Fruit fly (Drosophila melanogaster): ENCODE data around the gene CenB1A.

Gene CenB1A

dm6 chr3R:23148433-23148832 is 30.2 kb downstream of the CenB1A start:
- no peak for TF ChIP-seq noc (tag; optimal IDR thresholded peaks at IDR 0.05)

- no peak for TF ChIP-seq noc (tag; optimal IDR thresholded peaks at IDR 0.05)
Measured at dm6 chr3R:23149021-23149571, 30.9 kb downstream of the CenB1A start.

- TF ChIP-seq noc (tag; optimal IDR thresholded peaks at IDR 0.05): no peak
Measured at dm6 chr3R:23156347-23156864, 38.2 kb downstream of the CenB1A start.

DNA sequence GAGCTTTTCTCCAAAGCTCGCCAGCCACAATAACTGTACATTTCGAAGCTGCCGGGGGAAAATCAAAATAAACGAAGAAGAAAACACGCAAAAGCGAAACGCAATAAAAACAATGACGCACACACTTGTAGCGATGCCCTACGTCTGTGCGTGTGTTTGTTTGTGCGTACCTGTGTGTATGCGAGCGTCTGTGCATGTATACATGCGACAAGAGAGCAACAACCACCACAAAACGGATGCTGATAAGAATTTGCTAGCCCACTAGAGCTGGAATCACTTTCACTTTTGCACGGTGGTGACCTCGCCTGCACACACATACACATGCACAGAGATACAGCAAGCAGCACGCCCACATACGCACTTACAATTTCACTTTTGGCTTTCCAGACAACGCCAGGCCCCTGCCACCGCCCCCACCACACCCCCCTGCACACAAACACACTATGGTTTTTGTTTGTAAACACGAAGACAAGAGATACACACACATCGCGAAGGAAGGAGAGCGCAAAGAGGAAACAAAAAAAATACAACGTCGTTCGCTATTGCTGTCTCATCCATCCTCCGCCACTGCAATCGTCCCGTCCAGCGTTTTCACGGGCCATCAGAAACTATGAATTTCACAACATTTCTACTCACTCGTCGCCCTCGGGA is 38.8 kb downstream of the CenB1A start:
- peak; percentile 48 for TF ChIP-seq noc (tag; optimal IDR thresholded peaks at IDR 0.05)

dm6 chr3R:23157664-23158151 is 39.5 kb downstream of the CenB1A start, which contains the start of gene unk:
TSS of gene unk (minus strand) at chr3R:23157862.
- TF ChIP-seq noc (tag; optimal IDR thresholded peaks at IDR 0.05): no peak

DNA sequence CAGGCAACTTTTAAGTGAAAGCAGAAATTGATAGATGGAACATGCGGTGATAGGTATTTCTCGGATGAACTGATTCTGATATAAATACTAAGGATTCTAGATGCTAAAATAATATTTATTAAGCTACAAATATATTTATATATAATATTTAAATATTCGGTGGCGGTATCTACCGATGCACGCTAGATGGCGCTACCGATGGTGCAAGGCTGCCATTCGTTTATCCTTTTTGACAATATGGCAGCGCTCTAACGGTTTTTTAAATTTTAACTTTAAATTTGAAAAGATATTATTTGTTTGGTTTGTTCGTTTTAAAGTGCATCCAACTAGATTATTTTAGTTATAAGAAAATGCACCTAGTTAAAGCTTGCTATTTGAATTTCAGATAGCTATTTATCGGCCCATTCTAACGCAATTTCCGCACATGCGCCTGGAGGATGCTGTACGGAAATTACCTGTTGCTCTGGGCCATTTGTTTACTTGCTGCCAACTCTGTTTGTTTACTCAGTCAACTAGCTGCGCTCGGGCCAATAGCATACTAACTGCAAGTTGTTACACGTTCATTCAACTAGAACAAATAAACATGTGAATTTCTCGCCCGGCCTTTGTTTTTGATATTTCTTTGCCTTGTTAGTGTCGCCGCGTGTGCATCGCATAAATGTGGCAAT is 41.2 kb downstream of the CenB1A start, which contains the start of gene VhaAC39-2:
VhaAC39-2 (minus strand) TSS at position 28 of the 668 bp plus-strand sequence.
- TF ChIP-seq noc (tag; optimal IDR thresholded peaks at IDR 0.05): no peak

DNA sequence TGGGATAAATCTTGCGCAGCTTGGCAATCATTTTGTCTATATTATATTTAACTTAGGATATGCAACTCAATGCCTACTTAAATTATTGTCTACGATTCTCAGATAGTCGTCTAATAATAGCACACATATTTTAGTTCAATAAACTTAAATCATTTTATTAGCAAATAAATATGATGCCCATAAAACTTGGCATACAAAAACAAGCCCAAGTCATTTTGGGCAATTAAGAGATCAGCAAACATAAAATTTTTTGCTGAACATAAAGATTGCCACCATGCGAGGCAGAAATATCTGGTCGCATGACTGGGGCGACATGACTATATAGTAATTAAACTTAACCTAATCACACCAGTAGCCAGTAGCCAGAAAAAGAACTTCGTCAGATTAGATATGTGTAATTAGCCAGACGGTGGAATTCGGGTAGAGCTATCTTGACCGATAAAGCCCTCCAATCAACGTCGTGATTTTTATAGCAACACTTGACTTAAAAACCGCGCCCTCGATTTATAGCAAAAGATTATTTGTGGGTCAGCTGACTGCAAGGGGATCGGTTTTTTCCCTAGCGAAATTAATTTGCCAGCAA is 43.2 kb downstream of the CenB1A start, which contains the start of gene CG13829:
CG13829 (minus strand) TSS at position 51 of the 583 bp plus-strand sequence.
- peak; percentile 74 for TF ChIP-seq noc (tag; optimal IDR thresholded peaks at IDR 0.05)

dm6 chr3R:23164134-23164533 is 45.9 kb downstream of the CenB1A start:
- TF ChIP-seq noc (tag; optimal IDR thresholded peaks at IDR 0.05): peak; percentile 73

DNA sequence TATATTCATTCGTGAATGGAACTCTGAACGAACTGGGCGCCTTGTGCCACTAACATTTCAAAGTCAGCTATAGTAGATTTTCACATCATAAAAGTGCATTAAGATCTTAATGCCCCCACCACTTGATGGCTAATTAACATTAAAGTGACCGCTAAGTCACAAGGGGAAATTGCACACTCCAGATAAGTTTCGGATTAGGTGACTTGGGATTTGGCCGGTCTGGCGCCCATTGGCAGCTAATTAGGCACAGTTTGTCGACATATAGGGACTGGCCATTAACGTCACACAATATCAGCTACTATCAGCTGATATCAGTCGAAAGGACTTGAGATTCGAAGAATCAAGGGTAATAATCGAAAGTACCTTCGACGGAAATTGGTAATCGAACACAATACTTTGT is 46.4 kb downstream of the CenB1A start:
- no peak for TF ChIP-seq noc (tag; optimal IDR thresholded peaks at IDR 0.05)

DNA sequence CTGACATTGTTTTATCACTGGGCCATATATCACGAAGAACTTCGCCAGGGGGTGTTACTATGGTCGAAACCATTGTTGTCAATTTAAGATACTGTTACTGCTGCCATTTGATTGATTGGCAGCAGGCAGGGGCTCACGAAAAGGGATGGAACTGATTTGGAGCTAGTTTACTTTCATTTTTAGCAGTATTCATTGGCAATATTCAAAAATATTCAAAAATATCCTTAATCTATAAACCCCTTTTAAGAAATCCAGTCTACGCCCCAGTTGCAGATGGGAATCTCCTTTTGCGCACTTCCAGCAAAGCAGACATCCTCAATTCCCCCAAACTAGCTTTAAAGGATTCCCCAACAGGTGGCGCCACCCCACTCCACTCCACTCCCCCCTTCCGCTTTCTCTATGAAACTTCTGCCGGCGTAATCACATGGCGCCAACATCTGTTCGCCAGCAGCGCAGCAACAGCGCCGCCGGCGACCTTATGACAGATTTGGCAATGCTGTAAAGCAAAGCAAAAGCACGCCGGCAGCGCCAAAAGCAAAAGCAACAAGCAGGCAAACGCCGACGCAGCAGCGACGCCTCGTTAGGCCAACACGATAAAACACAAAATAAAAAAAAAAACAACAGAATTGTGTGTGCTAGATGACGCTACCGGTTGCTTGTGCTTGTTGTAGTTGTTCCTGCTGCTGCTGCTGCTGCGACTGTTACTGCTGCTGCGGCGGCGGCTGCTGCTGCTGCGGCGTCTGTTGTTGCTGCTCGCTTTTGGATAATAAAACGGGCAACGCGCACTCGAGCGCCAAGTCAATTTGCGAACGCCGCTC is 49.5 kb downstream of the CenB1A start, which contains the start of gene Irk1:
Irk1 (plus strand) TSS at position 811 of the 818 bp plus-strand sequence.
- peak; percentile 17 for TF ChIP-seq noc (tag; optimal IDR thresholded peaks at IDR 0.05)

DNA sequence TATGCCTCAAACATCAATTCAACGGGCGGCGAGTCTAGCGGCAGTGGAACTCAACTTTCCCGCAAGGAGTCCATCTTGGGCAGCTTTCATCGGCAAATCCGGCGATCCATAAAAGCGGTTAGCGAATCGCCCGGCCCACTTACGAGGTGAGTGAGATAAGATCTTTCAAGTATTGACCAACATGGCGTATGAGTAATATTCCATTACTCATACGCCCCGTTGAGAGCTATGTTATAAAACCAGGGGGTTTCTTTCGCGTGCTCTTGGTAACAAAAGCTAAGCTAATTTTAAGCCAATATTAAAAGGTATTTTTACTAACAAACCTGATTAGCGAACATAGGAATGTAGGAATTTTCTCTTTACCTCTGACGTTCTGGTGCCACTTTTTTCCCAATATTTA is 52.1 kb downstream of the CenB1A start:
- no peak for TF ChIP-seq noc (tag; optimal IDR thresholded peaks at IDR 0.05)

- peak; percentile 42 for TF ChIP-seq noc (tag; optimal IDR thresholded peaks at IDR 0.05)
Measured at dm6 chr3R:23171867-23172266, 53.7 kb downstream of the CenB1A start.

dm6 chr3R:23173393-23173981 is 55.3 kb downstream of the CenB1A start, which contains the start of gene CG46310:
TSS of gene CG46310 (plus strand) at chr3R:23173873.
- peak; percentile 90 for TF ChIP-seq noc (tag; optimal IDR thresholded peaks at IDR 0.05)

All from whole organism, larva.